Worm (Caenorhabditis elegans): ENCODE data around the gene math-41.

DNA sequence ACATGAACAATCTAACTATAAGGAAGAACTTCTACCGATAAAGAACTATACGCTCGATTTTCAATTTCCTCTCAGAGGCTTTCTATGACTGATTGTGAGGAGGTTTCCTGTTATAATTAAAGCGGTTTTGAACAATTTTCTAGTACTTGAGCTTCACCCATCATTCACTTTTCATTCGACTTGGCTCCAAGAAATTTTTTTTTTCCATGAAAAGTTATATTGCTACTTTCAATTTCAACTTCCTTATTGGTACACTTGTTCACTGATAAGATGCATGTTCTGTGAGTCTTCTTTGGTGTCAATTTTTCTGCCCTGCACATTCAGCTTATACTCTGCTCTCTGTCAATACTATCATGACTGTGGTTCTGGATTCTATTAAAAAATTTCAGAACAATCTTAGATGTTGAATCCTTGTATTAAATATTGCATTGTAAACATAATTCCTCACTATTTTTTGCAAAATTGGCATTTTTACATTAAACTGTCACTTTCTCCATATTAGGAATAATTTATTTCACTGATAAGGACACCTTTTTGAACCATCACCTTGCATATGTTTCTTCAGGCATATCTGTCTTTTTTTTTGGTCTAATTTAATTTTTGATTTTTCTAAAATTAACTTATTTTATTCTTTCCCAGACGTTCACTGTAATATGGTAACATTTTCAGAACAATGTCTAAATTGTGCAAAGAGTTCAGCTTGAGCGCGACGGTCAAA is 46.6 kb downstream of the math-41 start, which contains the start of gene math-10:
- no peak for TF ChIP-seq him-1 (tag; optimal IDR thresholded peaks at IDR 0.05)
- no peak for TF ChIP-seq W03F9.2 (tag; optimal IDR thresholded peaks at IDR 0.05)

All from whole organism, L4/young adult.